Worm (Caenorhabditis elegans) whole organism, early embryonic: ENCODE measurements around the gene T02C12.5.

ENCODE experiments used
- B0310.2 ChIP-seq: sonication (generic microtip); optimal IDR thresholded peaks from 2 replicates; lab custom pipeline; 2016; ENCODE audit warnings: mild to moderate bottlenecking, missing genetic modification characterization, missing compliant biosample characterization
- flt-1 ChIP-seq: fragments of 200-800 bp; sonication (Bioruptor generic); IDR thresholded peaks from 2 replicates; pipeline ENCODE4 v1.3.6; 2022; ENCODE audit warnings: missing genetic modification characterization, missing compliant biosample characterization
- sea-1 ChIP-seq: fragments of 200-800 bp; sonication (Bioruptor generic); conservative IDR thresholded peaks from 2 replicates; pipeline ENCODE4 v1.3.6; 2022; ENCODE audit warnings: missing genetic modification characterization, missing compliant biosample characterization

- TF ChIP-seq flt-1: no peak
- no peak for TF ChIP-seq sea-1
- TF ChIP-seq B0310.2 (tag; lab: Kevin White, UChicago): no peak
These were observed 40.2 kb downstream of the T02C12.5 start, which contains the start of gene C36E8.6 for ce11 chrIII:3987759-3988158.
